Worm (Caenorhabditis elegans) whole organism, young adult: ENCODE results near the gene T10G3.3.

ENCODE experiments used
- B0019.2 ChIP-seq: fragments of 200-800 bp; sonication (Bioruptor generic); conservative IDR thresholded peaks from 2 replicates; pipeline ENCODE4 v1.3.6; 2022; ENCODE audit warnings: missing genetic modification reagents, missing genetic modification characterization, missing compliant biosample characterization
- C17E4.6 ChIP-seq: fragments of 200-800 bp; sonication (Bioruptor generic); IDR thresholded peaks from 2 replicates; pipeline ENCODE4 v1.3.6; 2022; ENCODE audit warnings: missing genetic modification reagents, missing genetic modification characterization, missing compliant biosample characterization
- D2030.7 ChIP-seq: fragments of 200-800 bp; sonication (Bioruptor generic); IDR thresholded peaks from 2 replicates; pipeline ENCODE4 v1.3.6; 2022; ENCODE audit warnings: missing genetic modification reagents, missing genetic modification characterization, missing compliant biosample characterization
- F22D6.2 ChIP-seq: sonication (generic microtip); optimal IDR thresholded peaks from 2 replicates; lab custom pipeline; 2016; ENCODE audit warnings: mild to moderate bottlenecking, missing genetic modification characterization, missing compliant biosample characterization
- F33H1.4 ChIP-seq: fragments of 200-800 bp; sonication (Bioruptor generic); IDR thresholded peaks from 2 replicates; pipeline ENCODE4 v1.3.6; 2022; ENCODE audit warnings: missing genetic modification reagents, missing genetic modification characterization, missing compliant biosample characterization
- F39B2.1 ChIP-seq: fragments of 200-800 bp; sonication (Bioruptor generic); IDR thresholded peaks from 2 replicates; pipeline ENCODE4 v1.3.6; 2022; ENCODE audit warnings: missing genetic modification reagents, missing genetic modification characterization, missing compliant biosample characterization
- F55B11.4 ChIP-seq: sonication (generic microtip); optimal IDR thresholded peaks from 2 replicates; lab custom pipeline; 2016; ENCODE audit warnings: missing compliant biosample characterization, missing genetic modification characterization, borderline replicate concordance; ENCODE audit not compliant: insufficient read depth
- K11D2.4 ChIP-seq: fragments of 200-800 bp; sonication (Bioruptor generic); IDR thresholded peaks from 2 replicates; pipeline ENCODE4 v1.3.6; 2022; ENCODE audit warnings: missing genetic modification reagents, missing genetic modification characterization, missing compliant biosample characterization
- T26A5.8 ChIP-seq: sonication (generic microtip); optimal IDR thresholded peaks from 2 replicates; lab custom pipeline; 2016; ENCODE audit warnings: missing genetic modification characterization, missing compliant biosample characterization
- Y53G8AR.9 ChIP-seq: fragments of 200-800 bp; sonication (Bioruptor generic); conservative IDR thresholded peaks from 2 replicates; pipeline ENCODE4 v1.3.6; 2022; ENCODE audit warnings: missing genetic modification reagents, missing genetic modification characterization, missing compliant biosample characterization
- Y56A3A.18 ChIP-seq: fragments of 200-800 bp; sonication (Bioruptor generic); IDR thresholded peaks from 2 replicates; pipeline ENCODE4 v1.3.6; 2022; ENCODE audit warnings: missing genetic modification reagents, missing genetic modification characterization, missing compliant biosample characterization
- Y79H2A.3 ChIP-seq: fragments of 200-800 bp; sonication (Bioruptor generic); conservative IDR thresholded peaks from 2 replicates; pipeline ENCODE4 v1.3.6; 2022; ENCODE audit warnings: missing genetic modification reagents, missing genetic modification characterization, missing compliant biosample characterization
- Y95B8A.8 ChIP-seq: fragments of 200-800 bp; sonication (Bioruptor generic); IDR thresholded peaks from 2 replicates; pipeline ENCODE4 v1.3.6; 2022; ENCODE audit warnings: missing genetic modification reagents, missing genetic modification characterization, missing compliant biosample characterization
- ZK185.1 ChIP-seq: sonication (generic microtip); optimal IDR thresholded peaks from 2 replicates; lab custom pipeline; 2016; ENCODE audit warnings: mild to moderate bottlenecking, missing genetic modification characterization, missing compliant biosample characterization; ENCODE audit not compliant: poor library complexity, severe bottlenecking
- akir-1 ChIP-seq: fragments of 200-800 bp; sonication (Bioruptor generic); optimal IDR thresholded peaks from 2 replicates; lab custom pipeline; 2018; ENCODE audit warnings: mild to moderate bottlenecking, missing genetic modification characterization, moderate library complexity, missing compliant biosample characterization
- attf-3 ChIP-seq: fragments of 200-800 bp; sonication (Bioruptor generic); conservative IDR thresholded peaks from 2 replicates; pipeline ENCODE4 v1.3.6; 2022; ENCODE audit warnings: missing genetic modification reagents, missing genetic modification characterization, missing compliant biosample characterization
- bed-1 ChIP-seq: fragments of 200-800 bp; sonication (Bioruptor generic); IDR thresholded peaks from 2 replicates; pipeline ENCODE4 v1.3.6; 2022; ENCODE audit warnings: missing genetic modification reagents, missing genetic modification characterization, missing compliant biosample characterization
- ceh-58 ChIP-seq: fragments of 200-800 bp; sonication (Bioruptor generic); IDR thresholded peaks from 2 replicates; pipeline ENCODE4 v1.3.6; 2022; ENCODE audit warnings: missing genetic modification characterization, missing compliant biosample characterization
- ceh-79 ChIP-seq: sonication (generic microtip); optimal IDR thresholded peaks from 2 replicates; lab custom pipeline; 2017; ENCODE audit warnings: mild to moderate bottlenecking, missing genetic modification characterization, missing compliant biosample characterization
- dpff-1 ChIP-seq: sonication (generic microtip); optimal IDR thresholded peaks from 2 replicates; lab custom pipeline; 2017; ENCODE audit warnings: mild to moderate bottlenecking, missing genetic modification characterization, missing compliant biosample characterization
- egl-18 ChIP-seq: fragments of 200-800 bp; sonication (Bioruptor generic); IDR thresholded peaks from 2 replicates; pipeline ENCODE4 v1.3.6; 2022; ENCODE audit warnings: missing genetic modification reagents, missing genetic modification characterization, missing compliant biosample characterization
- gei-17 ChIP-seq: fragments of 200-800 bp; sonication (Bioruptor generic); optimal IDR thresholded peaks from 2 replicates; lab custom pipeline; 2018; ENCODE audit warnings: mild to moderate bottlenecking, missing genetic modification characterization, missing compliant biosample characterization
- hlh-12 ChIP-seq: sonication (generic microtip); optimal IDR thresholded peaks from 2 replicates; lab custom pipeline; 2016; ENCODE audit warnings: missing genetic modification characterization, missing compliant biosample characterization
- hlh-26 ChIP-seq: fragments of 200-800 bp; sonication (Bioruptor generic); conservative IDR thresholded peaks from 2 replicates; pipeline ENCODE4 v1.3.6; 2022; ENCODE audit warnings: missing genetic modification reagents, missing genetic modification characterization, missing compliant biosample characterization
- let-607 ChIP-seq, 2 experiments: fragments of 200-800 bp in 1 of 2; sonication (Bioruptor generic) in 1 of 2; sonication (generic microtip) in 1 of 2; optimal IDR thresholded peaks; 2 replicates each; lab custom pipeline; 2016 to 2018; ENCODE audit warnings: mild to moderate bottlenecking in 2 of 2, missing compliant biosample characterization in 2 of 2, missing genetic modification characterization in 2 of 2, moderate library complexity in 2 of 2, missing genotype in 1 of 2
- lin-35 ChIP-seq, 3 experiments: fragments of 150-350 bp in 2 of 3; sonication (generic microtip) in 1 of 3; optimal IDR thresholded peaks; 2 replicates each; lab custom pipeline; 2014 to 2018; ENCODE audit warnings: missing biosample characterization in 3 of 3, missing genetic modification characterization in 3 of 3, missing genetic modification reagents in 3 of 3
- lin-54 ChIP-seq: fragments of 200-800 bp; sonication (Bioruptor generic); optimal IDR thresholded peaks from 2 replicates; lab custom pipeline; 2018; ENCODE audit warnings: mild to moderate bottlenecking, missing genetic modification characterization, missing compliant biosample characterization
- lir-1 ChIP-seq: fragments of 200-800 bp; sonication (Bioruptor generic); conservative IDR thresholded peaks from 2 replicates; pipeline ENCODE4 v1.3.6; 2022; ENCODE audit warnings: missing genetic modification reagents, missing genetic modification characterization, missing compliant biosample characterization
- mcd-1 ChIP-seq: fragments of 200-800 bp; sonication (Bioruptor generic); IDR thresholded peaks from 2 replicates; pipeline ENCODE4 v1.3.6; 2022; ENCODE audit warnings: missing genetic modification reagents, missing genetic modification characterization, missing compliant biosample characterization
- mel-28 ChIP-seq: sonication (generic microtip); optimal IDR thresholded peaks from 2 replicates; lab custom pipeline; 2016; ENCODE audit warnings: borderline replicate concordance, mild to moderate bottlenecking, missing genetic modification characterization, missing compliant biosample characterization
- mes-4 ChIP-seq: sonication (generic microtip); optimal IDR thresholded peaks from 2 replicates; lab custom pipeline; 2016; ENCODE audit warnings: missing genotype, missing genetic modification characterization, missing compliant biosample characterization
- mxl-1 ChIP-seq: sonication (generic microtip); optimal IDR thresholded peaks from 2 replicates; lab custom pipeline; 2016; ENCODE audit warnings: missing genetic modification characterization, missing compliant biosample characterization
- nhr-179 ChIP-seq: sonication (generic microtip); optimal IDR thresholded peaks from 2 replicates; lab custom pipeline; 2016; ENCODE audit warnings: mild to moderate bottlenecking, missing genetic modification characterization, missing compliant biosample characterization
- nhr-27 ChIP-seq: fragments of 200-800 bp; sonication (Bioruptor generic); optimal IDR thresholded peaks from 2 replicates; lab custom pipeline; 2018; ENCODE audit warnings: mild to moderate bottlenecking, missing genetic modification characterization, moderate library complexity, missing compliant biosample characterization
- nhr-80 ChIP-seq: sonication (generic microtip); optimal IDR thresholded peaks from 2 replicates; lab custom pipeline; 2016; ENCODE audit warnings: missing genetic modification characterization, missing compliant biosample characterization
- rcor-1 ChIP-seq: fragments of 200-800 bp; sonication (Bioruptor generic); IDR thresholded peaks from 2 replicates; pipeline ENCODE4 v1.3.6; 2022; ENCODE audit warnings: missing genetic modification reagents, missing genetic modification characterization, missing compliant biosample characterization
- repo-1 ChIP-seq: sonication (generic microtip); optimal IDR thresholded peaks from 2 replicates; lab custom pipeline; 2017; ENCODE audit warnings: mild to moderate bottlenecking, missing genetic modification characterization, missing compliant biosample characterization
- rpc-1 ChIP-seq, 2 experiments: fragments of 150-350 bp in 1 of 2; sonication (generic microtip) in 1 of 2; optimal IDR thresholded peaks; 2 replicates each; lab custom pipeline; 2014 to 2018; ENCODE audit warnings: missing biosample characterization in 1 of 2, missing genetic modification characterization in 1 of 2, missing genetic modification reagents in 1 of 2, missing genotype in 1 of 2
- sdz-38 ChIP-seq: sonication (generic microtip); optimal IDR thresholded peaks from 2 replicates; lab custom pipeline; 2016; ENCODE audit warnings: missing genotype, missing genetic modification characterization, missing compliant biosample characterization
- snpc-1.1 ChIP-seq: sonication (generic microtip); optimal IDR thresholded peaks from 2 replicates; lab custom pipeline; 2017; ENCODE audit warnings: missing genetic modification characterization, mild to moderate bottlenecking, missing compliant biosample characterization, antibody characterized with exemption, moderate library complexity, missing genotype, missing genetic modification reagents; ENCODE audit not compliant: insufficient read depth
- unc-130 ChIP-seq: sonication (generic microtip); optimal IDR thresholded peaks from 2 replicates; lab custom pipeline; 2016; ENCODE audit warnings: missing genetic modification reagents, missing genetic modification characterization, missing compliant biosample characterization
- xnd-1 ChIP-seq: sonication (generic microtip); optimal IDR thresholded peaks from 2 replicates; lab custom pipeline; 2016; ENCODE audit warnings: missing genotype, missing genetic modification reagents, missing genetic modification characterization, missing compliant biosample characterization
- ztf-28 ChIP-seq: fragments of 200-800 bp; sonication (Bioruptor generic); IDR thresholded peaks from 2 replicates; pipeline ENCODE4 v1.3.6; 2022; ENCODE audit warnings: missing genetic modification reagents, missing genetic modification characterization, missing compliant biosample characterization
- ztf-6 ChIP-seq: fragments of 200-800 bp; sonication (Bioruptor generic); IDR thresholded peaks from 2 replicates; pipeline ENCODE4 v1.3.6; 2022; ENCODE audit warnings: missing genetic modification reagents, missing genetic modification characterization, missing compliant biosample characterization

T10G3.3 gene

DNA sequence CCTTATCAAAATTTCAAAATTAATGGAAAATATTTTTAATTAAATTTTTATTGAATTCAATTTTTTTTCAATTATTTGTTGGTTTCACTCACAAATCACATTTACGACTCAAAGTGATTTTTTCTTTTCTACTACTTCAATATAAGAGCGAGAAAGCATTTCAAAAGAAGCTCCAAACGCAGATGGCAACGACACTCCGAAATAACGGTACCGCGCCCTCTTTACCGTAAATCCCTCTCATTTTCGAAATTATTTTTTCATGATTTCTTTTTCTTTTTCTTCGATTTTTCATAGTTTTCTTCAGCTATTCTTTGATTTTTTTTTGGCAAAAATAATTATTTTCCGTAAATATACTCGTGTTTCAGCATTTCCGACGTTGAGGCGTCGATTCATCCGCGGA lies 37.2 kb upstream of the T10G3.3 start:
- TF ChIP-seq attf-3, result peak; percentile 86

DNA sequence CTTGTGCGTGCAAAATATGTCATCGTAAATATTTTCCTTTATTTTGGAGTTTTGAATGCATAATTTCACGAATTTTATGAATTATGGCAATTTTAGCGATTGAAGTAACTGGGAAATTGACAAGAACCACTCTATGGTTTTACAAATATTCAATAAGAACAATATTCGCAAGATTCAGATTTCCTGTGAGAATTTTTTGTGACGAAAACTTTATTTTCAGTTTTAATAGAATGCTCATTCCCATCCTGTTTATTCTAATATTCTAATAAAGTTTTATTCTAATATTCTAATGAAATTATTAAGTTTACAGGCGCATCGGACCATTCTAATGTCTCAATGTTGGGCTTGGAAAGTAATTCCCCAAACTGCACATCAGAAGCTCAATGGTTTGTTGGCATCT lies 33.2 kb upstream of the T10G3.3 start, which contains the start of gene R11G10.3:
R11G10.3 (plus strand) TSS at position 301 of the 400 bp plus-strand sequence.
- no peak for TF ChIP-seq Y53G8AR.9 (GFP tag; lab: Robert Waterston, UW)
- no peak for TF ChIP-seq D2030.7 (GFP tag; lab: Robert Waterston, UW)
- TF ChIP-seq egl-18, result no peak
- no peak for TF ChIP-seq Y79H2A.3 (GFP tag; lab: Robert Waterston, UW)
- TF ChIP-seq bed-1 (GFP tag; lab: Robert Waterston, UW), result no peak
- no peak for TF ChIP-seq C17E4.6 (GFP tag; lab: Robert Waterston, UW)
- TF ChIP-seq ztf-6 (GFP tag; lab: Robert Waterston, UW), result no peak
- TF ChIP-seq mel-28 (tag; lab: Kevin White, UChicago), result no peak
- no peak for TF ChIP-seq lin-54
- TF ChIP-seq F22D6.2, result no peak
- TF ChIP-seq lin-35 (GFP tag; optimal IDR thresholded peaks at IDR 0.05; lab: Kevin White, UChicago), result no peak
- TF ChIP-seq ceh-79 (tag; lab: Kevin White, UChicago), result no peak
- TF ChIP-seq hlh-12 (tag; lab: Kevin White, UChicago), result no peak
- TF ChIP-seq rpc-1 (optimal IDR thresholded peaks at IDR 0.05; lab: Kevin White, UChicago), result no peak
- no peak for TF ChIP-seq rpc-1 (tag; optimal IDR thresholded peaks at IDR 0.05; lab: Kevin White, UChicago)
- TF ChIP-seq unc-130, result no peak
- TF ChIP-seq Y56A3A.18 (GFP tag; lab: Robert Waterston, UW), result no peak
- TF ChIP-seq rcor-1 (GFP tag; lab: Robert Waterston, UW), result no peak

DNA sequence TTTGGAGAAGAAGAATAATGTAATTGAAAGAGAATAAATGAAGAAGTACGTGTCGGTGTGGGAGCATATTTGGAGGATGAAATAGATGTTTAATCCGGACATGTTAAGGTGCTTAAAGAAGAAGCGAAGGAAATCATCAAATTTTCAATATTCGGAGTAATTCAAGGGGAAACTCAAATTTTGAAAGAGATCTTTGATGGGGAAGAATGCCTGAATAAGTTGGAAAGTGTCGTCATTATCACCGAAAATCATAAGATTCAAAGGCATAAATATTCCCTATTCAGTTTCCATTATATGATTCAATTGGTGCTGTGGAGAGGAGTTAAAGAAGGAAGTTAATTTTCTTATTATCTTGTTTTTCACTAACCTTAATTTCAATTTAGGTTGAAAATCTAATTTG lies 25.1 kb upstream of the T10G3.3 start, which contains the start of gene semi-1:
semi-1 (minus strand) TSS at position 101 of the 400 bp plus-strand sequence.
- TF ChIP-seq K11D2.4 (GFP tag; lab: Robert Waterston, UW) (no peak), ztf-6 (GFP tag; lab: Robert Waterston, UW) (no peak), Y95B8A.8 (GFP tag; lab: Robert Waterston, UW) (no peak), hlh-26 (GFP tag; lab: Robert Waterston, UW) (no peak), lir-1 (GFP tag; lab: Robert Waterston, UW) (no peak), ZK185.1 (tag; lab: Kevin White, UChicago) (no peak), ztf-28 (no peak), akir-1 (GFP tag; lab: Kevin White, UChicago) (no peak), sdz-38 (no peak), mes-4 (tag; lab: Kevin White, UChicago) (no peak), mcd-1 (GFP tag; lab: Robert Waterston, UW) (no peak), F55B11.4 (no peak), nhr-27 (tag; lab: Kevin White, UChicago) (no peak), snpc-1.1 (no peak), B0019.2 (GFP tag; lab: Robert Waterston, UW) (no peak)

ce11 chrV:13512515-13512914 lies 22.5 kb upstream of the T10G3.3 start:
- TF ChIP-seq F33H1.4 (GFP tag; lab: Robert Waterston, UW), result no peak
- TF ChIP-seq let-607 (tag; optimal IDR thresholded peaks at IDR 0.05; lab: Kevin White, UChicago), result no peak
- TF ChIP-seq F39B2.1 (GFP tag; lab: Robert Waterston, UW), result no peak
- TF ChIP-seq nhr-80 (tag; lab: Kevin White, UChicago), result no peak
- no peak for TF ChIP-seq ceh-58 (GFP tag; lab: Robert Waterston, UW)
- no peak for TF ChIP-seq dpff-1 (tag; lab: Kevin White, UChicago)
- no peak for TF ChIP-seq repo-1
- no peak for TF ChIP-seq mxl-1 (tag; lab: Kevin White, UChicago)
- no peak for TF ChIP-seq T26A5.8 (tag; lab: Kevin White, UChicago)
- no peak for TF ChIP-seq xnd-1 (tag; lab: Kevin White, UChicago)
- no peak for TF ChIP-seq gei-17 (GFP tag; lab: Kevin White, UChicago)
- no peak for TF ChIP-seq bed-1 (GFP tag; lab: Robert Waterston, UW)
- TF ChIP-seq ZK185.1 (tag; lab: Kevin White, UChicago), result no peak
- no peak for TF ChIP-seq C17E4.6 (GFP tag; lab: Robert Waterston, UW)
- no peak for TF ChIP-seq nhr-179 (tag; lab: Kevin White, UChicago)
- no peak for TF ChIP-seq egl-18
